Worm (Caenorhabditis elegans) whole organism, young adult: ENCODE results near the gene tre-4.

Experiments
- C06A6.2 ChIP-seq: fragments of 200-800 bp; sonication (Bioruptor generic); conservative IDR thresholded peaks from 2 replicates; pipeline ENCODE4 v1.3.6; 2022; ENCODE audit warnings: missing genetic modification characterization, missing compliant biosample characterization
- bed-1 ChIP-seq: fragments of 200-800 bp; sonication (Bioruptor generic); IDR thresholded peaks from 2 replicates; pipeline ENCODE4 v1.3.6; 2022; ENCODE audit warnings: missing genetic modification reagents, missing genetic modification characterization, missing compliant biosample characterization
- ceh-91 ChIP-seq: fragments of 200-800 bp; sonication (Bioruptor generic); IDR thresholded peaks from 2 replicates; pipeline ENCODE4 v1.3.6; 2022; ENCODE audit warnings: missing genetic modification reagents, missing genetic modification characterization, missing compliant biosample characterization
- gei-17 ChIP-seq: fragments of 200-800 bp; sonication (Bioruptor generic); optimal IDR thresholded peaks from 2 replicates; lab custom pipeline; 2018; ENCODE audit warnings: mild to moderate bottlenecking, missing genetic modification characterization, missing compliant biosample characterization
- let-607 ChIP-seq, 2 experiments: fragments of 200-800 bp in 1 of 2; sonication (Bioruptor generic) in 1 of 2; sonication (generic microtip) in 1 of 2; optimal IDR thresholded peaks; 2 replicates each; lab custom pipeline; 2016 to 2018; ENCODE audit warnings: mild to moderate bottlenecking in 2 of 2, missing compliant biosample characterization in 2 of 2, missing genetic modification characterization in 2 of 2, moderate library complexity in 2 of 2, missing genotype in 1 of 2
- lsl-1 ChIP-seq: fragments of 200-800 bp; sonication (Bioruptor generic); optimal IDR thresholded peaks from 2 replicates; lab custom pipeline; 2018; ENCODE audit warnings: mild to moderate bottlenecking, missing genetic modification characterization, moderate library complexity, missing compliant biosample characterization
- madf-6 ChIP-seq: fragments of 200-800 bp; sonication (Bioruptor generic); IDR thresholded peaks from 2 replicates; pipeline ENCODE4 v1.3.6; 2022; ENCODE audit warnings: missing genetic modification reagents, missing genetic modification characterization, missing compliant biosample characterization
- nhr-120 ChIP-seq: fragments of 200-800 bp; sonication (Bioruptor generic); IDR thresholded peaks from 2 replicates; pipeline ENCODE4 v1.3.6; 2022; ENCODE audit warnings: missing genetic modification characterization, missing compliant biosample characterization
- snpc-1.3 ChIP-seq: sonication (generic microtip); optimal IDR thresholded peaks from 2 replicates; lab custom pipeline; 2017; ENCODE audit warnings: missing genetic modification characterization, mild to moderate bottlenecking, missing compliant biosample characterization, antibody characterized with exemption, moderate library complexity, missing genotype, missing genetic modification reagents; ENCODE audit not compliant: insufficient read depth

The tre-4 gene

ce11 chrX:13525094-13525493 is 53.1 kb downstream of the tre-4 start:
- TF ChIP-seq madf-6 (GFP tag; lab: Robert Waterston, UW) (no peak), C06A6.2 (GFP tag; lab: Robert Waterston, UW) (no peak), nhr-120 (GFP tag; lab: Robert Waterston, UW) (no peak), let-607 (tag; optimal IDR thresholded peaks at IDR 0.05; lab: Kevin White, UChicago) (no peak), ceh-91 (GFP tag; lab: Robert Waterston, UW) (no peak), gei-17 (GFP tag; lab: Kevin White, UChicago) (no peak), snpc-1.3 (tag; lab: Kevin White, UChicago) (no peak), bed-1 (GFP tag; lab: Robert Waterston, UW) (no peak), lsl-1 (GFP tag; lab: Kevin White, UChicago) (no peak)
